Worm (Caenorhabditis elegans) whole organism, midembryonic: ENCODE data around the gene dos-2.

Experiments used
- T22C8.4 ChIP-seq: fragments of 200-800 bp; sonication (Bioruptor generic); IDR thresholded peaks from 2 replicates; pipeline ENCODE4 v1.3.6; 2022; ENCODE audit warnings: missing genetic modification characterization, missing compliant biosample characterization
- cog-1 ChIP-seq: sonication (generic microtip); optimal IDR thresholded peaks from 2 replicates; lab custom pipeline; 2016; ENCODE audit warnings: missing genetic modification characterization, missing compliant biosample characterization
- flt-1 ChIP-seq: fragments of 200-800 bp; sonication (Bioruptor generic); IDR thresholded peaks from 2 replicates; pipeline ENCODE4 v1.3.6; 2022; ENCODE audit warnings: missing genetic modification characterization, missing compliant biosample characterization
- klf-2 ChIP-seq: fragments of 200-800 bp; sonication (Bioruptor generic); conservative IDR thresholded peaks from 2 replicates; pipeline ENCODE4 v1.3.6; 2022; ENCODE audit warnings: missing genetic modification reagents, missing genetic modification characterization, missing compliant biosample characterization
- med-1 ChIP-seq: sonication (generic microtip); optimal IDR thresholded peaks from 2 replicates; lab custom pipeline; 2017; ENCODE audit warnings: missing genetic modification characterization, mild to moderate bottlenecking, missing compliant biosample characterization, antibody characterized with exemption, missing genetic modification reagents; ENCODE audit not compliant: insufficient read depth
- ref-1 ChIP-seq: fragments of 200-800 bp; sonication (Bioruptor generic); conservative IDR thresholded peaks from 2 replicates; pipeline ENCODE4 v1.3.6; 2022; ENCODE audit warnings: missing genetic modification reagents, missing genetic modification characterization, missing compliant biosample characterization
- tab-1 ChIP-seq: fragments of 200-800 bp; sonication (Bioruptor generic); IDR thresholded peaks from 2 replicates; pipeline ENCODE4 v1.3.6; 2022; ENCODE audit warnings: missing genetic modification characterization, missing compliant biosample characterization
- ztf-23 ChIP-seq: fragments of 200-800 bp; sonication (Bioruptor generic); IDR thresholded peaks from 2 replicates; pipeline ENCODE4 v1.3.6; 2022; ENCODE audit warnings: missing genetic modification reagents, missing genetic modification characterization, missing compliant biosample characterization
- ztf-29 ChIP-seq: fragments of 200-800 bp; sonication (Bioruptor generic); IDR thresholded peaks from 2 replicates; pipeline ENCODE4 v1.3.6; 2022; ENCODE audit warnings: missing genetic modification reagents, missing genetic modification characterization, missing compliant biosample characterization

dos-2 gene

DNA sequence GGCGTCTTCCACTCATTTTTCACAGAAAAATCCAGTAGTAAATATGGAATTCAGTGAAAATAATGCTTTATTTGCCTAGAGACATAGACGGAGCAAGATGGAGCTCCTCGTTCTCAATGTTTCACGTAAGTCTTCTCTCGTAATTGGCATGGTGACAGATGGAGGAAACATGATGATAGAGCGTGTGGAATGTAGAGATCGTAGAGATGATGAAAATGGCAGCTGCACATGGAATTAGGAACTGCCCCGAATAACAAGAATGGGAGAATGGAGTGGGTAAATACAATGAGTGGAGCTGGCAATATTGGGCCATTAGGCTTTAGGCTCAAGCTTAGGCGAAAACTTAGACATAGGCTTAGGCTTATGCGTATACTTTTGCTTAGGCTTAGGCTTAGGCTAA is 1.1 kb upstream of the dos-2 start, which contains the start of gene cank-26:
Gene cank-26, minus strand, starts transcription at position 113 of the 400 bp plus-strand sequence.
- TF ChIP-seq flt-1 (GFP tag; lab: Robert Waterston, UW) (no peak), cog-1 (tag; lab: Kevin White, UChicago) (peak; percentile 32)

ce11 chrII:3978198-3978597 is 2.2 kb downstream of the dos-2 start:
- TF ChIP-seq T22C8.4 (GFP tag; lab: Robert Waterston, UW) = no peak
- TF ChIP-seq flt-1 (GFP tag; lab: Robert Waterston, UW) = no peak
- no peak for TF ChIP-seq ref-1 (GFP tag; lab: Robert Waterston, UW)

- TF ChIP-seq ref-1 (GFP tag; lab: Robert Waterston, UW) (no peak), ztf-29 (GFP tag; lab: Robert Waterston, UW) (no peak), ztf-23 (GFP tag; lab: Robert Waterston, UW) (no peak), klf-2 (GFP tag; lab: Robert Waterston, UW) (no peak), flt-1 (GFP tag; lab: Robert Waterston, UW) (no peak), T22C8.4 (GFP tag; lab: Robert Waterston, UW) (no peak), med-1 (GFP tag; lab: Kevin White, UChicago) (no peak), cog-1 (tag; lab: Kevin White, UChicago) (no peak), tab-1 (GFP tag; lab: Robert Waterston, UW) (no peak)
Observed at ce11 chrII:3980373-3980772, 4.3 kb downstream of the dos-2 start.

DNA sequence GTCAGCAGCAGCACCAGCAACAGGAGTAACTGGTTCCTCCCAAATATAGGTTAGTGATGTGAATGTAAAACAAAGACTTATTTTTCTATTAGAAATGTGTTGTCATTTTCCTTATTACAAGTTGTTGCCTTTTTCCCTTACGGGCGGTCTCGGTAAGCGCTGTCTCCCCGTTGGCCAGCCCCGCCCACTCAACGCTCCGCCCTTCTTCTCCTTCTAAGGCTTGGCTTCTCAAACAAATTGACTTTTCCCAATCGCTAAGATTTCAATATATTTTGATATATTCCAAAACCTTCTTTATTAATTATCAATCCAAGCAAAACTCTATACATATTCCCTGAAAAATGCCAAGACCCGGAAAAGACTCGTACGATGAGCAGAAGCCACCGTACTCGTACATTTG is 6.3 kb downstream of the dos-2 start, which contains the start of gene lin-31:
Gene lin-31, plus strand, starts transcription at position 237 of the 400 bp plus-strand sequence.
- TF ChIP-seq ztf-29 (GFP tag; lab: Robert Waterston, UW) (no peak), klf-2 (GFP tag; lab: Robert Waterston, UW) (no peak), ref-1 (GFP tag; lab: Robert Waterston, UW) (no peak), tab-1 (GFP tag; lab: Robert Waterston, UW) (no peak), ztf-23 (GFP tag; lab: Robert Waterston, UW) (no peak), T22C8.4 (GFP tag; lab: Robert Waterston, UW) (no peak), med-1 (GFP tag; lab: Kevin White, UChicago) (no peak), flt-1 (GFP tag; lab: Robert Waterston, UW) (no peak), cog-1 (tag; lab: Kevin White, UChicago) (no peak)

ce11 chrII:3984242-3984641 is 8.2 kb downstream of the dos-2 start:
- no peak for TF ChIP-seq flt-1 (GFP tag; lab: Robert Waterston, UW)
- no peak for TF ChIP-seq ztf-29 (GFP tag; lab: Robert Waterston, UW)

ce11 chrII:3986906-3987305 is 10.9 kb downstream of the dos-2 start, which contains the start of gene K10G6.5:
K10G6.5 (plus strand) TSS chrII:3987250.
- no peak for TF ChIP-seq ztf-29 (GFP tag; lab: Robert Waterston, UW)
- TF ChIP-seq tab-1 (GFP tag; lab: Robert Waterston, UW) = no peak
- no peak for TF ChIP-seq ztf-23 (GFP tag; lab: Robert Waterston, UW)
- TF ChIP-seq T22C8.4 (GFP tag; lab: Robert Waterston, UW) = no peak

ce11 chrII:3989627-3990367 is 13.8 kb downstream of the dos-2 start, which contains the start of gene Y14H12A.2:
Y14H12A.2 (minus strand) TSS chrII:3989677.
- TF ChIP-seq ztf-23 (GFP tag; lab: Robert Waterston, UW) = no peak
- no peak for TF ChIP-seq T22C8.4 (GFP tag; lab: Robert Waterston, UW)
- no peak for TF ChIP-seq flt-1 (GFP tag; lab: Robert Waterston, UW)
- TF ChIP-seq ref-1 (GFP tag; lab: Robert Waterston, UW) = no peak
- TF ChIP-seq ztf-29 (GFP tag; lab: Robert Waterston, UW) = no peak
- TF ChIP-seq med-1 (GFP tag; lab: Kevin White, UChicago) = no peak
- no peak for TF ChIP-seq cog-1 (tag; lab: Kevin White, UChicago)
- TF ChIP-seq tab-1 (GFP tag; lab: Robert Waterston, UW) = no peak
- no peak for TF ChIP-seq klf-2 (GFP tag; lab: Robert Waterston, UW)

ce11 chrII:3990706-3991105 is 14.7 kb downstream of the dos-2 start:
- TF ChIP-seq ztf-23 (GFP tag; lab: Robert Waterston, UW) = no peak
- no peak for TF ChIP-seq med-1 (GFP tag; lab: Kevin White, UChicago)
- TF ChIP-seq flt-1 (GFP tag; lab: Robert Waterston, UW) = no peak
- no peak for TF ChIP-seq ref-1 (GFP tag; lab: Robert Waterston, UW)
- TF ChIP-seq tab-1 (GFP tag; lab: Robert Waterston, UW) = no peak
- no peak for TF ChIP-seq klf-2 (GFP tag; lab: Robert Waterston, UW)
- no peak for TF ChIP-seq T22C8.4 (GFP tag; lab: Robert Waterston, UW)
- no peak for TF ChIP-seq ztf-29 (GFP tag; lab: Robert Waterston, UW)
- no peak for TF ChIP-seq cog-1 (tag; lab: Kevin White, UChicago)

- TF ChIP-seq med-1 (GFP tag; lab: Kevin White, UChicago) (no peak), ztf-29 (GFP tag; lab: Robert Waterston, UW) (no peak), tab-1 (GFP tag; lab: Robert Waterston, UW) (no peak), ref-1 (GFP tag; lab: Robert Waterston, UW) (no peak), flt-1 (GFP tag; lab: Robert Waterston, UW) (no peak), cog-1 (tag; lab: Kevin White, UChicago) (no peak), klf-2 (GFP tag; lab: Robert Waterston, UW) (no peak), ztf-23 (GFP tag; lab: Robert Waterston, UW) (no peak), T22C8.4 (GFP tag; lab: Robert Waterston, UW) (no peak)
Observed at ce11 chrII:3992029-3992428, 16.0 kb downstream of the dos-2 start.
